Worm (Caenorhabditis elegans) whole organism, mixed stage, embryonic: ENCODE measurements around the gene str-190.

Experiments
- M03D4.4 ChIP-seq: sonication (generic microtip); optimal IDR thresholded peaks from 2 replicates; lab custom pipeline; 2017; ENCODE audit warnings: mild to moderate bottlenecking, missing genetic modification characterization, missing compliant biosample characterization
- bed-3 ChIP-seq: fragments of 200-800 bp; sonication (Bioruptor generic); optimal IDR thresholded peaks from 3 replicates; lab custom pipeline; 2018; ENCODE audit warnings: mild to moderate bottlenecking, missing genetic modification characterization, moderate library complexity, missing compliant biosample characterization
- blmp-1 ChIP-seq: fragments of 150-350 bp; optimal IDR thresholded peaks from 2 replicates; lab custom pipeline; 2014; ENCODE audit warnings: missing biosample characterization, missing genetic modification characterization
- ceh-39 ChIP-seq: fragments of 150-350 bp; optimal IDR thresholded peaks from 2 replicates; lab custom pipeline; 2014; ENCODE audit warnings: missing biosample characterization, missing genetic modification characterization
- ceh-43 ChIP-seq: fragments of 200-800 bp; sonication (Bioruptor generic); optimal IDR thresholded peaks from 2 replicates; lab custom pipeline; 2018; ENCODE audit warnings: mild to moderate bottlenecking, missing genetic modification characterization, moderate library complexity, missing compliant biosample characterization
- ceh-83 ChIP-seq: fragments of 200-800 bp; sonication (Bioruptor generic); optimal IDR thresholded peaks from 2 replicates; lab custom pipeline; 2018; ENCODE audit warnings: mild to moderate bottlenecking, missing genetic modification characterization, missing compliant biosample characterization
- ces-1 ChIP-seq: fragments of 150-350 bp; optimal IDR thresholded peaks from 2 replicates; lab custom pipeline; 2014; ENCODE audit warnings: missing biosample characterization, missing genetic modification reagents, missing genetic modification characterization
- cnd-1 ChIP-seq: fragments of 200-800 bp; sonication (Bioruptor generic); optimal IDR thresholded peaks from 2 replicates; lab custom pipeline; 2018; ENCODE audit warnings: mild to moderate bottlenecking, missing genetic modification characterization, missing compliant biosample characterization
- drap-1 ChIP-seq: fragments of 200-800 bp; sonication (Bioruptor generic); optimal IDR thresholded peaks from 3 replicates; lab custom pipeline; 2018; ENCODE audit warnings: mild to moderate bottlenecking, missing genetic modification characterization, missing compliant biosample characterization
- elt-1 ChIP-seq: sonication (generic microtip); optimal IDR thresholded peaks from 2 replicates; lab custom pipeline; 2017; ENCODE audit warnings: missing genetic modification characterization, mild to moderate bottlenecking, missing compliant biosample characterization, antibody characterized with exemption, moderate library complexity, borderline replicate concordance; ENCODE audit not compliant: insufficient read depth
- elt-3 ChIP-seq: fragments of 150-350 bp; optimal IDR thresholded peaks from 2 replicates; lab custom pipeline; 2014; ENCODE audit warnings: missing biosample characterization, missing genetic modification characterization
- flh-1 ChIP-seq: fragments of 200-800 bp; sonication (Bioruptor generic); optimal IDR thresholded peaks from 2 replicates; lab custom pipeline; 2018; ENCODE audit warnings: mild to moderate bottlenecking, missing genetic modification characterization, moderate library complexity, missing compliant biosample characterization
- ham-2 ChIP-seq: fragments of 200-800 bp; sonication (Bioruptor generic); optimal IDR thresholded peaks from 2 replicates; lab custom pipeline; 2018; ENCODE audit warnings: mild to moderate bottlenecking, missing genetic modification characterization, missing compliant biosample characterization
- hlh-1 ChIP-seq: fragments of 150-350 bp; optimal IDR thresholded peaks from 2 replicates; lab custom pipeline; 2014; ENCODE audit warnings: missing biosample characterization, missing genetic modification reagents, missing genetic modification characterization
- lin-32 ChIP-seq: fragments of 200-800 bp; sonication (Bioruptor generic); optimal IDR thresholded peaks from 2 replicates; lab custom pipeline; 2018; ENCODE audit warnings: mild to moderate bottlenecking, missing genetic modification characterization, missing compliant biosample characterization
- lsy-2 ChIP-seq: fragments of 150-350 bp; optimal IDR thresholded peaks from 2 replicates; lab custom pipeline; 2014; ENCODE audit warnings: missing biosample characterization, missing genetic modification characterization
- mab-5 ChIP-seq: fragments of 150-350 bp; optimal IDR thresholded peaks from 2 replicates; lab custom pipeline; 2014; ENCODE audit warnings: missing biosample characterization, missing genetic modification characterization
- mep-1 ChIP-seq: fragments of 150-350 bp; optimal IDR thresholded peaks from 2 replicates; lab custom pipeline; 2017; ENCODE audit warnings: missing biosample characterization, missing genetic modification reagents, missing genetic modification characterization, inconsistent platforms
- mls-2 ChIP-seq: sonication (generic microtip); optimal IDR thresholded peaks from 2 replicates; lab custom pipeline; 2016; ENCODE audit warnings: mild to moderate bottlenecking, missing genetic modification characterization, moderate library complexity, missing compliant biosample characterization
- nhr-12 ChIP-seq: fragments of 150-350 bp; optimal IDR thresholded peaks from 2 replicates; lab custom pipeline; 2014; ENCODE audit warnings: missing biosample characterization, missing genetic modification characterization
- nhr-237 ChIP-seq: fragments of 150-350 bp; optimal IDR thresholded peaks from 2 replicates; lab custom pipeline; 2014; ENCODE audit warnings: missing biosample characterization, missing genetic modification characterization
- nhr-28 ChIP-seq: fragments of 150-350 bp; optimal IDR thresholded peaks from 2 replicates; lab custom pipeline; 2014; ENCODE audit warnings: missing biosample characterization, missing genetic modification characterization
- nhr-76 ChIP-seq: sonication (generic microtip); optimal IDR thresholded peaks from 2 replicates; lab custom pipeline; 2017; ENCODE audit warnings: missing biosample characterization, missing genetic modification characterization
- pha-4 ChIP-seq: fragments of 150-350 bp; optimal IDR thresholded peaks from 2 replicates; lab custom pipeline; 2018; ENCODE audit warnings: missing biosample characterization, missing genetic modification reagents, missing genetic modification characterization
- sem-2 ChIP-seq: fragments of 200-800 bp; sonication (Bioruptor generic); optimal IDR thresholded peaks from 2 replicates; lab custom pipeline; 2018; ENCODE audit warnings: mild to moderate bottlenecking, missing genetic modification characterization, missing compliant biosample characterization
- snpc-4 ChIP-seq: fragments of 150-350 bp; optimal IDR thresholded peaks from 2 replicates; lab custom pipeline; 2014; ENCODE audit warnings: missing biosample characterization, missing genetic modification characterization
- sptf-1 ChIP-seq: sonication (generic microtip); optimal IDR thresholded peaks from 2 replicates; lab custom pipeline; 2017; ENCODE audit warnings: mild to moderate bottlenecking, missing genetic modification characterization, moderate library complexity, missing compliant biosample characterization
- tbx-8 ChIP-seq: fragments of 200-800 bp; sonication (Bioruptor generic); optimal IDR thresholded peaks from 2 replicates; lab custom pipeline; 2018; ENCODE audit warnings: mild to moderate bottlenecking, missing genetic modification characterization, moderate library complexity, missing compliant biosample characterization
- unc-120 ChIP-seq: sonication (generic microtip); optimal IDR thresholded peaks from 2 replicates; lab custom pipeline; 2017; ENCODE audit warnings: missing genetic modification characterization, missing compliant biosample characterization; ENCODE audit not compliant: poor library complexity, severe bottlenecking
- unc-39 ChIP-seq: fragments of 150-350 bp; optimal IDR thresholded peaks from 2 replicates; lab custom pipeline; 2014; ENCODE audit warnings: missing biosample characterization, missing genetic modification characterization
- unc-62 ChIP-seq: fragments of 150-350 bp; optimal IDR thresholded peaks from 2 replicates; lab custom pipeline; 2014; ENCODE audit warnings: missing biosample characterization, missing genetic modification reagents, missing genetic modification characterization
- zip-8 ChIP-seq: fragments of 150-350 bp; optimal IDR thresholded peaks from 2 replicates; lab custom pipeline; 2014; ENCODE audit warnings: missing biosample characterization, missing genetic modification characterization
- ztf-11 ChIP-seq: fragments of 150-350 bp; optimal IDR thresholded peaks from 2 replicates; lab custom pipeline; 2014; ENCODE audit warnings: missing biosample characterization, missing genetic modification characterization

The str-190 gene

ce11 chrV:7478404-7478803 is at the start of gene str-190:
Gene str-190, minus strand, starts transcription at chrV:7478504.
- TF ChIP-seq lin-32 (GFP tag; lab: Kevin White, UChicago) (no peak), lsy-2 (tag; lab: Kevin White, UChicago) (no peak), elt-3 (tag; lab: Kevin White, UChicago) (no peak), snpc-4 (tag; lab: Kevin White, UChicago) (no peak), tbx-8 (GFP tag; lab: Kevin White, UChicago) (no peak), hlh-1 (no peak), mep-1 (tag; lab: Kevin White, UChicago) (no peak), mab-5 (no peak), ztf-11 (tag; lab: Kevin White, UChicago) (no peak), nhr-28 (tag; lab: Kevin White, UChicago) (no peak), elt-1 (no peak), ham-2 (GFP tag; lab: Kevin White, UChicago) (no peak), sem-2 (GFP tag; lab: Kevin White, UChicago) (no peak), blmp-1 (tag; lab: Kevin White, UChicago) (no peak), unc-39 (no peak), ces-1 (GFP tag; lab: Kevin White, UChicago) (no peak), zip-8 (tag; lab: Kevin White, UChicago) (no peak), nhr-237 (no peak), unc-62 (GFP tag; lab: Kevin White, UChicago) (no peak), flh-1 (GFP tag; lab: Kevin White, UChicago) (no peak)

- TF ChIP-seq unc-120: no peak
- no peak for TF ChIP-seq tbx-8 (GFP tag; lab: Kevin White, UChicago)
- TF ChIP-seq elt-1: no peak
Observed at ce11 chrV:7527153-7527552, 48.8 kb upstream of the str-190 start, which contains the start of gene C54F6.17. Gene C54F6.17, plus strand, starts transcription at chrV:7527453.

- TF ChIP-seq nhr-28 (tag; lab: Kevin White, UChicago) (no peak), nhr-76 (tag; lab: Kevin White, UChicago) (no peak), snpc-4 (tag; lab: Kevin White, UChicago) (no peak), lsy-2 (tag; lab: Kevin White, UChicago) (no peak), nhr-12 (tag; lab: Kevin White, UChicago) (no peak), bed-3 (GFP tag; lab: Kevin White, UChicago) (no peak), mab-5 (no peak), ces-1 (GFP tag; lab: Kevin White, UChicago) (no peak), ceh-83 (no peak), lin-32 (GFP tag; lab: Kevin White, UChicago) (no peak), blmp-1 (tag; lab: Kevin White, UChicago) (no peak), sem-2 (GFP tag; lab: Kevin White, UChicago) (no peak), ham-2 (GFP tag; lab: Kevin White, UChicago) (no peak), mep-1 (tag; lab: Kevin White, UChicago) (no peak), pha-4 (tag; lab: Kevin White, UChicago) (no peak), ceh-39 (tag; lab: Kevin White, UChicago) (no peak), elt-1 (no peak), M03D4.4 (tag; lab: Kevin White, UChicago) (no peak), ceh-43 (no peak)
- TF ChIP-seq, all 35 proteins: peak for 0
Observed at ce11 chrV:7525695-7526094, 47.4 kb upstream of the str-190 start, which contains the start of gene C54F6.18. Gene C54F6.18, plus strand, starts transcription at chrV:7525995.

- TF ChIP-seq cnd-1 (tag; lab: Kevin White, UChicago): no peak
- no peak for TF ChIP-seq sptf-1
- no peak for TF ChIP-seq ces-1 (GFP tag; lab: Kevin White, UChicago)
- no peak for TF ChIP-seq hlh-1
- no peak for TF ChIP-seq M03D4.4 (tag; lab: Kevin White, UChicago)
- TF ChIP-seq ceh-39 (tag; lab: Kevin White, UChicago): no peak
- no peak for TF ChIP-seq elt-1
- TF ChIP-seq nhr-237: no peak
- TF ChIP-seq ztf-11 (tag; lab: Kevin White, UChicago): no peak
- no peak for TF ChIP-seq mab-5
- no peak for TF ChIP-seq elt-3 (tag; lab: Kevin White, UChicago)
- no peak for TF ChIP-seq ceh-43
- no peak for TF ChIP-seq unc-39
- no peak for TF ChIP-seq ham-2 (GFP tag; lab: Kevin White, UChicago)
- TF ChIP-seq drap-1: no peak
- TF ChIP-seq bed-3 (GFP tag; lab: Kevin White, UChicago): no peak
- no peak for TF ChIP-seq tbx-8 (GFP tag; lab: Kevin White, UChicago)
- no peak for TF ChIP-seq mls-2 (tag; lab: Kevin White, UChicago)
- TF ChIP-seq, all 35 proteins: peak for 0
Observed at ce11 chrV:7524447-7524846, 46.1 kb upstream of the str-190 start, which contains the start of gene C54F6.20. Gene C54F6.20, plus strand, starts transcription at chrV:7524747.
